Fruit fly (Drosophila melanogaster) whole organism, embryonic: ENCODE results near the gene CG4210.
A peak's percentile ranks its signal among the peaks of the same experiment; 100 is the strongest.

ENCODE experiments used
- Bgb ChIP-seq: fragments of 200-800 bp; sonication (Bioruptor generic); IDR thresholded peaks from 2 replicates; pipeline ENCODE4 v1.3.6; 2022; ENCODE audit warnings: missing biosample characterization, missing genetic modification characterization; ENCODE audit not compliant: partially characterized antibody
- CG10366 ChIP-seq: fragments of 200-800 bp; sonication (Bioruptor generic); IDR thresholded peaks from 2 replicates; pipeline ENCODE4 v1.3.6; 2022; ENCODE audit warnings: missing biosample characterization, missing genetic modification characterization
- CG11696 ChIP-seq: fragments of 200-800 bp; sonication (Bioruptor generic); IDR thresholded peaks from 2 replicates; pipeline ENCODE4 v1.3.6; 2022; ENCODE audit warnings: missing biosample characterization, missing genetic modification characterization
- CG12744 ChIP-seq: fragments of 200-800 bp; sonication (Bioruptor generic); optimal IDR thresholded peaks from 2 replicates; lab custom pipeline; 2016; ENCODE audit warnings: missing biosample characterization, missing genetic modification characterization
- CG15269 ChIP-seq: fragments of 200-800 bp; sonication (Bioruptor generic); optimal IDR thresholded peaks from 2 replicates; lab custom pipeline; 2018; ENCODE audit warnings: missing biosample characterization, mild to moderate bottlenecking, missing genetic modification characterization, moderate library complexity
- CG15601 ChIP-seq: fragments of 200-800 bp; sonication (Bioruptor generic); optimal IDR thresholded peaks from 3 replicates; lab custom pipeline; 2019; ENCODE audit warnings: missing biosample characterization, mild to moderate bottlenecking, missing genetic modification characterization, moderate library complexity
- CG1832 ChIP-seq: fragments of 200-800 bp; sonication (Bioruptor generic); optimal IDR thresholded peaks from 2 replicates; lab custom pipeline; 2017; ENCODE audit warnings: missing biosample characterization, mild to moderate bottlenecking, missing genetic modification characterization, inconsistent platforms
- CG2678 ChIP-seq: fragments of 200-800 bp; sonication (Bioruptor generic); optimal IDR thresholded peaks from 3 replicates; lab custom pipeline; 2019; ENCODE audit warnings: missing biosample characterization, mild to moderate bottlenecking, missing genetic modification characterization, moderate library complexity
- CG30431 ChIP-seq: fragments of 200-800 bp; sonication (Bioruptor generic); optimal IDR thresholded peaks from 2 replicates; lab custom pipeline; 2017; ENCODE audit warnings: missing biosample characterization, missing genetic modification characterization
- CG3407 ChIP-seq: fragments of 200-800 bp; sonication (Bioruptor generic); optimal IDR thresholded peaks from 2 replicates; lab custom pipeline; 2018; ENCODE audit warnings: missing biosample characterization, mild to moderate bottlenecking, missing genetic modification characterization
- CG5245 ChIP-seq: fragments of 200-800 bp; sonication (Bioruptor generic); optimal IDR thresholded peaks from 3 replicates; lab custom pipeline; 2016; ENCODE audit warnings: missing biosample characterization, missing genetic modification characterization
- CG5953 ChIP-seq: fragments of 200-800 bp; sonication (Bioruptor generic); IDR thresholded peaks from 2 replicates; pipeline ENCODE4 v1.3.6; 2022; ENCODE audit warnings: missing biosample characterization, missing genetic modification characterization
- CG7839 ChIP-seq: fragments of 200-800 bp; sonication (Bioruptor generic); optimal IDR thresholded peaks from 3 replicates; lab custom pipeline; 2018; ENCODE audit warnings: missing biosample characterization, mild to moderate bottlenecking, missing genetic modification characterization, moderate library complexity
- CG8388 ChIP-seq: fragments of 200-800 bp; sonication (Bioruptor generic); optimal IDR thresholded peaks from 2 replicates; lab custom pipeline; 2019; ENCODE audit warnings: missing biosample characterization, mild to moderate bottlenecking, missing genetic modification characterization, moderate library complexity
- CG9437 ChIP-seq: fragments of 200-800 bp; sonication (Bioruptor generic); optimal IDR thresholded peaks from 2 replicates; lab custom pipeline; 2018; ENCODE audit warnings: missing biosample characterization, mild to moderate bottlenecking, missing genetic modification characterization
- Dad ChIP-seq: fragments of 200-800 bp; sonication (Bioruptor generic); optimal IDR thresholded peaks from 3 replicates; lab custom pipeline; 2016; ENCODE audit warnings: missing biosample characterization, missing genetic modification characterization
- Doc2 ChIP-seq: fragments of 200-800 bp; sonication (Bioruptor generic); IDR thresholded peaks from 2 replicates; pipeline ENCODE4 v1.3.6; 2022; ENCODE audit warnings: missing biosample characterization, missing genetic modification characterization
- Dref ChIP-seq: fragments of 200-800 bp; sonication (Bioruptor generic); IDR thresholded peaks from 2 replicates; pipeline ENCODE4 v1.3.6; 2022; ENCODE audit warnings: missing biosample characterization, missing genetic modification characterization
- E2f1 ChIP-seq: fragments of 200-800 bp; sonication (Bioruptor generic); IDR thresholded peaks from 2 replicates; pipeline ENCODE4 v1.3.6; 2022; ENCODE audit warnings: missing biosample characterization, missing genetic modification characterization
- E2f2 ChIP-seq: fragments of 200-800 bp; sonication (Bioruptor generic); IDR thresholded peaks from 2 replicates; pipeline ENCODE4 v1.3.6; 2022; ENCODE audit warnings: missing biosample characterization, missing genetic modification characterization
- GATAe ChIP-seq: fragments of 200-800 bp; sonication (Bioruptor generic); conservative IDR thresholded peaks from 2 replicates; pipeline ENCODE4 v1.3.6; 2022; ENCODE audit warnings: missing biosample characterization, missing genetic modification characterization
- Gug ChIP-seq: fragments of 200-800 bp; sonication (Bioruptor generic); IDR thresholded peaks from 4 replicates; pipeline ENCODE4 v1.3.6; 2022; ENCODE audit warnings: missing biosample characterization, missing genetic modification characterization
- HLH3B ChIP-seq: fragments of 200-800 bp; sonication (Bioruptor generic); IDR thresholded peaks from 2 replicates; pipeline ENCODE4 v1.3.6; 2022; ENCODE audit warnings: missing biosample characterization, missing genetic modification characterization
- HLHmδ ChIP-seq: fragments of 200-800 bp; sonication (Bioruptor generic); optimal IDR thresholded peaks from 2 replicates; lab custom pipeline; 2018; ENCODE audit warnings: missing biosample characterization, mild to moderate bottlenecking, missing genetic modification characterization, moderate library complexity
- Kr ChIP-seq: fragments of 200-800 bp; sonication (Bioruptor generic); optimal IDR thresholded peaks from 2 replicates; lab custom pipeline; 2017; ENCODE audit warnings: missing biosample characterization, mild to moderate bottlenecking, missing genetic modification characterization
- NC2β ChIP-seq: fragments of 200-800 bp; sonication (Bioruptor generic); optimal IDR thresholded peaks from 2 replicates; lab custom pipeline; 2016; ENCODE audit warnings: missing biosample characterization, missing genetic modification characterization
- Opbp ChIP-seq: fragments of 200-800 bp; sonication (Bioruptor generic); IDR thresholded peaks from 3 replicates; pipeline ENCODE4 v1.3.6; 2022; ENCODE audit warnings: missing biosample characterization, missing genetic modification characterization; ENCODE audit not compliant: partially characterized antibody
- PHDP ChIP-seq: fragments of 200-800 bp; sonication (Bioruptor generic); optimal IDR thresholded peaks from 3 replicates; lab custom pipeline; 2018; ENCODE audit warnings: missing biosample characterization, mild to moderate bottlenecking, missing genetic modification characterization, moderate library complexity
- Rfx ChIP-seq: fragments of 200-800 bp; sonication (Bioruptor generic); IDR thresholded peaks from 2 replicates; pipeline ENCODE4 v1.3.6; 2022; ENCODE audit warnings: missing biosample characterization, missing genetic modification characterization
- Stat92E ChIP-seq, 3 experiments: fragments of >200 bp in 2 of 3; fragments of 200-800 bp in 1 of 3; sonication (Bioruptor generic) in 1 of 3; optimal IDR thresholded peaks; 2 replicates each; lab custom pipeline; 2017 to 2019; ENCODE audit warnings: missing biosample characterization in 3 of 3, missing genetic modification characterization in 3 of 3, mild to moderate bottlenecking in 1 of 3, moderate library complexity in 1 of 3
- Vsx1 ChIP-seq: fragments of 200-800 bp; sonication (Bioruptor generic); optimal IDR thresholded peaks from 2 replicates; lab custom pipeline; 2017; ENCODE audit warnings: missing biosample characterization, mild to moderate bottlenecking, missing genetic modification characterization, missing genetic modification reagents
- bab2 ChIP-seq: fragments of 200-800 bp; sonication (Bioruptor generic); optimal IDR thresholded peaks from 2 replicates; lab custom pipeline; 2016; ENCODE audit warnings: missing biosample characterization, missing genetic modification characterization
- bbx ChIP-seq: fragments of 200-800 bp; sonication (Bioruptor generic); IDR thresholded peaks from 2 replicates; pipeline ENCODE4 v1.3.6; 2022; ENCODE audit warnings: missing biosample characterization, missing genetic modification characterization; ENCODE audit not compliant: partially characterized antibody
- bcd ChIP-seq: fragments of 200-800 bp; sonication (Bioruptor generic); optimal IDR thresholded peaks from 2 replicates; lab custom pipeline; 2017; ENCODE audit warnings: missing biosample characterization, mild to moderate bottlenecking, missing genetic modification characterization
- bsh ChIP-seq, 2 experiments: fragments of 200-800 bp; sonication (Bioruptor generic); optimal IDR thresholded peaks; 2 replicates each; lab custom pipeline; 2017 to 2018; ENCODE audit warnings: mild to moderate bottlenecking in 2 of 2, missing biosample characterization in 2 of 2, missing genetic modification characterization in 2 of 2, moderate library complexity in 1 of 2
- chn ChIP-seq: fragments of 200-800 bp; sonication (Bioruptor generic); optimal IDR thresholded peaks from 2 replicates; lab custom pipeline; 2016; ENCODE audit warnings: missing biosample characterization, missing genetic modification characterization
- en ChIP-seq: fragments of 200-800 bp; sonication (Bioruptor generic); optimal IDR thresholded peaks from 2 replicates; lab custom pipeline; 2016; ENCODE audit warnings: missing biosample characterization, missing genetic modification characterization
- ewg ChIP-seq: fragments of 200-800 bp; sonication (Bioruptor generic); optimal IDR thresholded peaks from 3 replicates; lab custom pipeline; 2017; ENCODE audit warnings: mild to moderate bottlenecking, missing biosample characterization, missing genetic modification reagents, missing genetic modification characterization
- fd64A ChIP-seq: fragments of 200-800 bp; sonication (Bioruptor generic); optimal IDR thresholded peaks from 3 replicates; lab custom pipeline; 2018; ENCODE audit warnings: missing biosample characterization, mild to moderate bottlenecking, missing genetic modification characterization
- fru ChIP-seq: fragments of >200 bp; optimal IDR thresholded peaks from 2 replicates; lab custom pipeline; 2017
- ftz-f1 ChIP-seq: fragments of 200-800 bp; sonication (Bioruptor generic); optimal IDR thresholded peaks from 2 replicates; lab custom pipeline; 2016; ENCODE audit warnings: missing biosample characterization, missing genetic modification characterization
- ham ChIP-seq: fragments of 200-800 bp; sonication (Bioruptor generic); IDR thresholded peaks from 2 replicates; pipeline ENCODE4 v1.3.6; 2022; ENCODE audit warnings: missing biosample characterization, missing genetic modification characterization
- hb ChIP-seq: fragments of 200-800 bp; sonication (Bioruptor generic); IDR thresholded peaks from 3 replicates; pipeline ENCODE4 v1.3.6; 2022; ENCODE audit warnings: missing biosample characterization, missing genetic modification characterization; ENCODE audit not compliant: partially characterized antibody
- insv ChIP-seq, 2 experiments: fragments of 200-800 bp; sonication (Bioruptor generic); optimal IDR thresholded peaks; 3 replicates each; lab custom pipeline; 2016 to 2018; ENCODE audit warnings: missing biosample characterization in 2 of 2, missing genetic modification characterization in 2 of 2
- lilli ChIP-seq: fragments of 200-800 bp; sonication (Bioruptor generic); optimal IDR thresholded peaks from 3 replicates; lab custom pipeline; 2016; ENCODE audit warnings: missing biosample characterization, missing genetic modification characterization
- psq ChIP-seq: fragments of 200-800 bp; sonication (Bioruptor generic); optimal IDR thresholded peaks from 2 replicates; lab custom pipeline; 2017; ENCODE audit warnings: missing biosample characterization, missing genetic modification characterization
- tup ChIP-seq: fragments of 200-800 bp; sonication (Bioruptor generic); optimal IDR thresholded peaks from 2 replicates; lab custom pipeline; 2016; ENCODE audit warnings: missing biosample characterization, mild to moderate bottlenecking, missing genetic modification characterization, moderate library complexity
- z ChIP-seq: fragments of 200-800 bp; sonication (Bioruptor generic); IDR thresholded peaks from 3 replicates; pipeline ENCODE4 v1.3.6; 2022; ENCODE audit warnings: missing biosample characterization, missing genetic modification characterization
- zfh2 ChIP-seq: fragments of 200-800 bp; sonication (Bioruptor generic); optimal IDR thresholded peaks from 2 replicates; lab custom pipeline; 2016; ENCODE audit warnings: missing biosample characterization, missing genetic modification characterization

Gene CG4210

DNA sequence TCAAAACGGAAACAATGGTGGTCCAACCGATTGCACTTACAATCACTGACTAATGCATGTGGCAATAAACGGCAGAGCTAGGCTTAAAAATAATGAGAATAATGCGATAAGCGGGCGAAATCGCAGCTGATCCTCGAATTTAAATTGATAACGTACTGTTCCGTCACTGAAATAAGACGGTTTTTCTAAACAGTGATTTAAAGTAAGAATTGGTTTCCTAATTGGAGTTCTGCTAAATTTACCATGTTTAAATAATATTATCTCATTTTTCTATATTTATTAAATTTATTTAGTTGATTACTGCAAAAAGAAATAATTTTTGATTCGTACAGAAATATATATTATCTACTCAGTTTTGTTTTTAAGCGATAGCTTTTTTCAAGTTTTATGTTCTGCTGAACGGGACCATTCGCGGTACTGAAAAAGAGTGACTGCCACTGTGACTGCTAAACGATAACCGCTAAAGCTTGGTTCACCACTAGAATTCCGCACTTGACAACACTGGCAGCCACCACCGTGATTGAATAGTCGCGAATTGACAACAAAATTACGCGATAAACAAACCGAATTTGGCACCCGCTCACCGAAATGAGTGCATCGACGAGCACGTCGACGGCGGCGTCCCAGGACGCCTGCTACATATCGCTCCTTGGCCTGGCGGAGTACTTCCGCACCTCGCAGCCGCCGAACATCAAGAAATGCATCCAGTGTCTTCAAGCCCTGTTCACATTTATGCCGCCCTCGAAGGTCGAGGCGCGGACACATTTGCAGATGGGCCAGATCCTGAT is 4.9 kb upstream of the CG4210 start, which contains the start of the genes Spn88Eb and Mau2 (continued):
- TF ChIP-seq bab2, result peak; percentile 61
- TF ChIP-seq CG3407 (GFP tag; lab: Kevin White, UChicago), result peak; percentile 31
- TF ChIP-seq tup (GFP tag; lab: Kevin White, UChicago), result peak; percentile 24
- TF ChIP-seq ewg (GFP tag; lab: Kevin White, UChicago), result peak; percentile 41
- no peak for TF ChIP-seq Vsx1 (GFP tag; lab: Kevin White, UChicago)
- no peak for TF ChIP-seq CG7839 (tag; lab: Kevin White, UChicago)
- TF ChIP-seq psq (GFP tag; lab: Kevin White, UChicago), result no peak
- TF ChIP-seq bbx (GFP tag; lab: Robert Waterston, UW), result peak; percentile 59; the same call in 1 of the 2 replicates
- TF ChIP-seq CG8388 (GFP tag; lab: Kevin White, UChicago), result peak; percentile 49
- TF ChIP-seq Stat92E (GFP tag; optimal IDR thresholded peaks at IDR 0.05; lab: Kevin White, UChicago), result no peak
- TF ChIP-seq GATAe (GFP tag; lab: Robert Waterston, UW), result no peak; the same call in 1 of the 2 replicates
- TF ChIP-seq Gug (GFP tag; lab: Robert Waterston, UW), result peak; percentile 88
- peak; percentile 75 for TF ChIP-seq chn
- peak; percentile 67 for TF ChIP-seq bcd (GFP tag; lab: Kevin White, UChicago)
- peak; percentile 38 for TF ChIP-seq CG9437
- TF ChIP-seq hb, result no peak
- TF ChIP-seq Dad (GFP tag; lab: Kevin White, UChicago), result peak; percentile 69
- TF ChIP-seq insv (GFP tag; optimal IDR thresholded peaks at IDR 0.05; lab: Kevin White, UChicago), result peak in 1 of 2 experiments; percentile 64
- TF ChIP-seq en, result no peak
- TF ChIP-seq bsh (GFP tag; optimal IDR thresholded peaks at IDR 0.05; lab: Kevin White, UChicago), result peak in 1 of 2 experiments; percentile 46
- no peak for TF ChIP-seq CG12744
- peak; percentile 77 for TF ChIP-seq zfh2
- peak; percentile 73 for TF ChIP-seq lilli (GFP tag; lab: Kevin White, UChicago)
- peak; percentile 90 for TF ChIP-seq ftz-f1
- TF ChIP-seq CG2678 (tag; lab: Kevin White, UChicago), result no peak
- peak; percentile 72 for TF ChIP-seq E2f1 (GFP tag; lab: Robert Waterston, UW)
- TF ChIP-seq HLHmδ (GFP tag; lab: Kevin White, UChicago), result no peak
- TF ChIP-seq Bgb (GFP tag; lab: Robert Waterston, UW), result peak; percentile 79
- TF ChIP-seq HLH3B (GFP tag; lab: Robert Waterston, UW), result peak; percentile 53; the same call in 1 of the 2 replicates
- TF ChIP-seq ham (GFP tag; lab: Robert Waterston, UW), result no peak
- peak; percentile 92 for TF ChIP-seq Rfx (GFP tag; lab: Robert Waterston, UW)
- no peak for TF ChIP-seq fru
- no peak for TF ChIP-seq CG5953 (GFP tag; lab: Robert Waterston, UW)
- TF ChIP-seq CG1832 (GFP tag; lab: Kevin White, UChicago), result no peak
- TF ChIP-seq NC2β (GFP tag; lab: Kevin White, UChicago), result peak; percentile 44
- TF ChIP-seq CG10366 (GFP tag; lab: Robert Waterston, UW), result peak; percentile 74
- peak; percentile 73 for TF ChIP-seq Dref
- TF ChIP-seq Opbp, result peak; percentile 84
- TF ChIP-seq CG30431 (GFP tag; lab: Kevin White, UChicago), result peak; percentile 48
- TF ChIP-seq CG15269, result no peak
- peak; percentile 55 for TF ChIP-seq CG5245 (GFP tag; lab: Kevin White, UChicago)
- TF ChIP-seq CG11696 (GFP tag; lab: Robert Waterston, UW), result no peak
- TF ChIP-seq z (GFP tag; lab: Robert Waterston, UW), result no peak
- TF ChIP-seq Doc2 (GFP tag; lab: Robert Waterston, UW), result no peak
- peak; percentile 33 for TF ChIP-seq PHDP (tag; lab: Kevin White, UChicago)
- TF ChIP-seq fd64A (GFP tag; lab: Kevin White, UChicago), result no peak
- peak; percentile 47; the same call in 1 of the 2 replicates for TF ChIP-seq E2f2 (GFP tag; lab: Robert Waterston, UW)
- TF ChIP-seq Kr (GFP tag; lab: Kevin White, UChicago), result no peak
- TF ChIP-seq CG15601, result peak; percentile 96
